Fruit fly (Drosophila melanogaster) whole organism, pupa: ENCODE measurements around the gene ATP7.

Experiments used
- CG10348 ChIP-seq: fragments of 200-800 bp; sonication (Bioruptor generic); IDR thresholded peaks from 2 replicates; pipeline ENCODE4 v1.3.6; 2022; ENCODE audit warnings: missing biosample characterization, missing genetic modification characterization
- CG12605 ChIP-seq: fragments of 200-800 bp; sonication (Bioruptor generic); IDR thresholded peaks from 2 replicates; pipeline ENCODE4 v1.3.6; 2022; ENCODE audit warnings: missing biosample characterization, missing genetic modification characterization
- CG13204 ChIP-seq: fragments of 200-800 bp; sonication (Bioruptor generic); optimal IDR thresholded peaks from 2 replicates; lab custom pipeline; 2018; ENCODE audit warnings: missing biosample characterization, mild to moderate bottlenecking, missing genetic modification characterization, moderate library complexity
- CG14655 ChIP-seq: fragments of 200-800 bp; sonication (Bioruptor generic); optimal IDR thresholded peaks from 3 replicates; lab custom pipeline; 2017; ENCODE audit warnings: mild to moderate bottlenecking, missing biosample characterization, missing genetic modification reagents, missing genetic modification characterization
- CG15710 ChIP-seq: fragments of 200-800 bp; sonication (Bioruptor generic); optimal IDR thresholded peaks from 2 replicates; lab custom pipeline; 2018; ENCODE audit warnings: missing biosample characterization, mild to moderate bottlenecking, missing genetic modification characterization, moderate library complexity
- CG17806 ChIP-seq: fragments of 200-800 bp; sonication (Bioruptor generic); optimal IDR thresholded peaks from 2 replicates; lab custom pipeline; 2018; ENCODE audit warnings: missing biosample characterization, mild to moderate bottlenecking, missing genetic modification characterization, moderate library complexity
- CG32121 ChIP-seq: fragments of 200-800 bp; sonication (Bioruptor generic); IDR thresholded peaks from 2 replicates; pipeline ENCODE4 v1.3.6; 2022; ENCODE audit warnings: missing biosample characterization, missing genetic modification characterization
- CG34367 ChIP-seq: fragments of 200-800 bp; sonication (Bioruptor generic); optimal IDR thresholded peaks from 2 replicates; lab custom pipeline; 2018; ENCODE audit warnings: missing biosample characterization, mild to moderate bottlenecking, missing genetic modification characterization
- CG4496 ChIP-seq: fragments of 200-800 bp; sonication (Bioruptor generic); IDR thresholded peaks from 3 replicates; pipeline ENCODE4 v1.3.6; 2022; ENCODE audit warnings: missing biosample characterization, missing genetic modification characterization
- CG8159 ChIP-seq: fragments of 200-800 bp; sonication (Bioruptor generic); optimal IDR thresholded peaks from 3 replicates; lab custom pipeline; 2018; ENCODE audit warnings: missing biosample characterization, mild to moderate bottlenecking, missing genetic modification characterization, moderate library complexity
- CG8301 ChIP-seq: fragments of 200-800 bp; sonication (Bioruptor generic); optimal IDR thresholded peaks from 2 replicates; lab custom pipeline; 2018; ENCODE audit warnings: missing biosample characterization, mild to moderate bottlenecking, missing genetic modification characterization
- CG9948 ChIP-seq: fragments of 200-800 bp; sonication (Bioruptor generic); optimal IDR thresholded peaks from 2 replicates; lab custom pipeline; 2018; ENCODE audit warnings: missing biosample characterization, mild to moderate bottlenecking, missing genetic modification characterization, moderate library complexity
- D1 ChIP-seq: fragments of 200-800 bp; sonication (Bioruptor generic); optimal IDR thresholded peaks from 2 replicates; lab custom pipeline; 2018; ENCODE audit warnings: missing biosample characterization, mild to moderate bottlenecking, missing genetic modification characterization, moderate library complexity
- EcR ChIP-seq: fragments of 200-800 bp; sonication (Bioruptor generic); optimal IDR thresholded peaks from 3 replicates; lab custom pipeline; 2019; ENCODE audit warnings: missing biosample characterization, missing genetic modification characterization, mild to moderate bottlenecking, moderate library complexity, missing genetic modification reagents
- Ets98B ChIP-seq: fragments of 200-800 bp; sonication (Bioruptor generic); IDR thresholded peaks from 2 replicates; pipeline ENCODE4 v1.3.6; 2022; ENCODE audit warnings: missing biosample characterization, missing genetic modification characterization
- Pif1A ChIP-seq: fragments of 200-800 bp; sonication (Bioruptor generic); optimal IDR thresholded peaks from 3 replicates; lab custom pipeline; 2016; ENCODE audit warnings: missing biosample characterization, missing genetic modification characterization
- Pif1B ChIP-seq: fragments of 200-800 bp; sonication (Bioruptor generic); optimal IDR thresholded peaks from 3 replicates; lab custom pipeline; 2016; ENCODE audit warnings: missing biosample characterization, missing genetic modification characterization
- Snoo ChIP-seq: fragments of 200-800 bp; sonication (Bioruptor generic); optimal IDR thresholded peaks from 3 replicates; lab custom pipeline; 2017; ENCODE audit warnings: missing biosample characterization, mild to moderate bottlenecking, missing genetic modification characterization, inconsistent platforms
- fd96Ca ChIP-seq: fragments of 200-800 bp; sonication (Bioruptor generic); IDR thresholded peaks from 3 replicates; pipeline ENCODE4 v1.3.6; 2022; ENCODE audit warnings: missing biosample characterization, missing genetic modification characterization
- gl ChIP-seq: fragments of 200-800 bp; sonication (Bioruptor generic); optimal IDR thresholded peaks from 2 replicates; lab custom pipeline; 2018; ENCODE audit warnings: missing biosample characterization, mild to moderate bottlenecking, missing genetic modification characterization
- rn ChIP-seq: fragments of 200-800 bp; sonication (Bioruptor generic); IDR thresholded peaks from 2 replicates; pipeline ENCODE4 v1.3.6; 2022; ENCODE audit warnings: missing biosample characterization, missing genetic modification characterization

Gene ATP7

dm6 chrX:11841702-11842378 is 13.0 kb upstream of the ATP7 start:
- TF ChIP-seq CG8159, result peak; percentile 45
- TF ChIP-seq CG34367, result no peak

dm6 chrX:11846049-11846718 is 8.6 kb upstream of the ATP7 start, which contains the start of gene CG15740:
CG15740 (minus strand) TSS chrX:11846099.
- TF ChIP-seq CG32121, result peak; percentile 31; the same call in 1 of the 2 replicates
- no peak for TF ChIP-seq CG15710 (tag; lab: Kevin White, UChicago)
- TF ChIP-seq CG14655, result no peak
- TF ChIP-seq CG13204 (GFP tag; lab: Kevin White, UChicago), result no peak
- no peak for TF ChIP-seq Pif1A (GFP tag; lab: Kevin White, UChicago)
- 0 out of 3 replicates have a peak, but pooled peaks have one; percentile 24 for TF ChIP-seq CG4496 (GFP tag; lab: Robert Waterston, UW)
- TF ChIP-seq rn (GFP tag; lab: Robert Waterston, UW), result no peak

- TF ChIP-seq Ets98B, result no peak
- TF ChIP-seq CG32121, result no peak
- TF ChIP-seq CG15710 (tag; lab: Kevin White, UChicago), result no peak
- TF ChIP-seq Pif1B, result no peak
- no peak for TF ChIP-seq gl
- TF ChIP-seq CG10348 (GFP tag; lab: Robert Waterston, UW), result no peak
- TF ChIP-seq rn (GFP tag; lab: Robert Waterston, UW), result no peak
- no peak for TF ChIP-seq CG4496 (GFP tag; lab: Robert Waterston, UW)
- TF ChIP-seq Pif1A (GFP tag; lab: Kevin White, UChicago), result no peak
- TF ChIP-seq CG34367, result no peak
Measured at dm6 chrX:11848507-11849264, 6.1 kb upstream of the ATP7 start.

dm6 chrX:11849267-11849666 is 5.6 kb upstream of the ATP7 start:
- TF ChIP-seq rn (GFP tag; lab: Robert Waterston, UW), result no peak
- TF ChIP-seq Pif1B, result no peak
- TF ChIP-seq fd96Ca (GFP tag; lab: Robert Waterston, UW), result no peak
- TF ChIP-seq CG8159, result no peak
- TF ChIP-seq Ets98B, result no peak
- TF ChIP-seq CG12605 (GFP tag; lab: Robert Waterston, UW), result no peak
- no peak for TF ChIP-seq Snoo (tag; lab: Kevin White, UChicago)
- no peak for TF ChIP-seq EcR (GFP tag; lab: Kevin White, UChicago)
- no peak for TF ChIP-seq CG13204 (GFP tag; lab: Kevin White, UChicago)
- no peak for TF ChIP-seq gl
- no peak for TF ChIP-seq CG17806

dm6 chrX:11852310-11852709 is 2.5 kb upstream of the ATP7 start, which contains the start of gene p24-1:
p24-1 (minus strand) TSS chrX:11852530.
- no peak for TF ChIP-seq EcR (GFP tag; lab: Kevin White, UChicago)
- TF ChIP-seq CG10348 (GFP tag; lab: Robert Waterston, UW), result no peak
- TF ChIP-seq gl, result no peak
- no peak for TF ChIP-seq CG8159
- TF ChIP-seq Ets98B, result peak; percentile 39; the same call in 1 of the 2 replicates
- TF ChIP-seq fd96Ca (GFP tag; lab: Robert Waterston, UW), result peak; percentile 18; the same call in 1 of the 3 replicates
- no peak for TF ChIP-seq CG14655
- TF ChIP-seq Snoo (tag; lab: Kevin White, UChicago), result peak; percentile 33
- TF ChIP-seq CG34367, result no peak
- peak; percentile 43; the same call in 2 of the 3 replicates for TF ChIP-seq CG4496 (GFP tag; lab: Robert Waterston, UW)
- no peak for TF ChIP-seq Pif1B
- no peak for TF ChIP-seq CG8301 (tag; lab: Kevin White, UChicago)
- no peak; the same call in 1 of the 2 replicates for TF ChIP-seq CG32121
- no peak for TF ChIP-seq Pif1A (GFP tag; lab: Kevin White, UChicago)
- TF ChIP-seq rn (GFP tag; lab: Robert Waterston, UW), result no peak
- TF ChIP-seq CG15710 (tag; lab: Kevin White, UChicago), result peak; percentile 13
- TF ChIP-seq CG9948, result no peak
- no peak for TF ChIP-seq CG17806
- no peak for TF ChIP-seq D1 (tag; lab: Kevin White, UChicago)
- TF ChIP-seq, all 21 proteins: peak for 5

dm6 chrX:11855950-11856349 is 1.1 kb downstream of the ATP7 start:
- no peak for TF ChIP-seq CG17806
- TF ChIP-seq fd96Ca (GFP tag; lab: Robert Waterston, UW), result no peak
- TF ChIP-seq CG4496 (GFP tag; lab: Robert Waterston, UW), result no peak
- no peak for TF ChIP-seq rn (GFP tag; lab: Robert Waterston, UW)
- no peak for TF ChIP-seq CG13204 (GFP tag; lab: Kevin White, UChicago)
- TF ChIP-seq CG8301 (tag; lab: Kevin White, UChicago), result no peak
- TF ChIP-seq Snoo (tag; lab: Kevin White, UChicago), result no peak
- TF ChIP-seq CG15710 (tag; lab: Kevin White, UChicago), result no peak
- no peak for TF ChIP-seq Pif1B
- TF ChIP-seq EcR (GFP tag; lab: Kevin White, UChicago), result no peak
- no peak for TF ChIP-seq Ets98B
- TF ChIP-seq Pif1A (GFP tag; lab: Kevin White, UChicago), result no peak
- TF ChIP-seq CG9948, result no peak
- no peak for TF ChIP-seq CG32121
- no peak for TF ChIP-seq CG14655
- TF ChIP-seq CG10348 (GFP tag; lab: Robert Waterston, UW), result no peak
- no peak for TF ChIP-seq CG12605 (GFP tag; lab: Robert Waterston, UW)
- no peak for TF ChIP-seq CG34367
- TF ChIP-seq gl, result no peak
